Fruit fly (Drosophila melanogaster) whole organism, embryonic: Measurements from ENCODE around the gene JIL-1.

Experiments
- Atf3 ChIP-seq: fragments of 200-800 bp; sonication (Bioruptor generic); optimal IDR thresholded peaks from 3 replicates; lab custom pipeline; 2016; ENCODE audit warnings: missing biosample characterization, missing genetic modification characterization
- CG11456 ChIP-seq: fragments of 200-800 bp; sonication (Bioruptor generic); IDR thresholded peaks from 3 replicates; pipeline ENCODE4 v1.3.6; 2022; ENCODE audit warnings: missing biosample characterization, missing genetic modification characterization
- CG11560 ChIP-seq: fragments of 200-800 bp; sonication (Bioruptor generic); IDR thresholded peaks from 3 replicates; pipeline ENCODE4 v1.3.6; 2022; ENCODE audit warnings: missing biosample characterization, missing genetic modification characterization
- CG12236 ChIP-seq: fragments of 200-800 bp; sonication (Bioruptor generic); optimal IDR thresholded peaks from 2 replicates; lab custom pipeline; 2016; ENCODE audit warnings: missing biosample characterization, missing genetic modification characterization
- CG12299 ChIP-seq: fragments of 200-800 bp; sonication (Bioruptor generic); optimal IDR thresholded peaks from 2 replicates; lab custom pipeline; 2018; ENCODE audit warnings: missing biosample characterization, mild to moderate bottlenecking, missing genetic modification characterization
- CG12744 ChIP-seq: fragments of 200-800 bp; sonication (Bioruptor generic); optimal IDR thresholded peaks from 2 replicates; lab custom pipeline; 2016; ENCODE audit warnings: missing biosample characterization, missing genetic modification characterization
- CG14667 ChIP-seq: fragments of 200-800 bp; sonication (Bioruptor generic); IDR thresholded peaks from 2 replicates; pipeline ENCODE4 v1.3.6; 2022; ENCODE audit warnings: missing biosample characterization, missing genetic modification characterization
- CG1603 ChIP-seq: fragments of 200-800 bp; sonication (Bioruptor generic); optimal IDR thresholded peaks from 2 replicates; lab custom pipeline; 2019; ENCODE audit warnings: missing biosample characterization, mild to moderate bottlenecking, missing genetic modification characterization, moderate library complexity
- CG17359 ChIP-seq: fragments of 200-800 bp; sonication (Bioruptor generic); optimal IDR thresholded peaks from 3 replicates; lab custom pipeline; 2018; ENCODE audit warnings: missing biosample characterization, mild to moderate bottlenecking, missing genetic modification characterization, moderate library complexity
- CG1792 ChIP-seq: fragments of 200-800 bp; sonication (Bioruptor generic); optimal IDR thresholded peaks from 2 replicates; lab custom pipeline; 2016; ENCODE audit warnings: missing biosample characterization, missing genetic modification characterization
- CG32532 ChIP-seq: fragments of 200-800 bp; sonication (Bioruptor generic); IDR thresholded peaks from 2 replicates; pipeline ENCODE4 v1.3.6; 2022; ENCODE audit warnings: missing biosample characterization, missing genetic modification characterization
- CG42726 ChIP-seq: fragments of 200-800 bp; sonication (Bioruptor generic); IDR thresholded peaks from 2 replicates; pipeline ENCODE4 v1.3.6; 2022; ENCODE audit warnings: missing biosample characterization, missing genetic modification characterization; ENCODE audit not compliant: partially characterized antibody
- CG4328 ChIP-seq: fragments of 200-800 bp; sonication (Bioruptor generic); optimal IDR thresholded peaks from 3 replicates; lab custom pipeline; 2017; ENCODE audit warnings: missing biosample characterization, missing genetic modification reagents, missing genetic modification characterization
- CG4707 ChIP-seq: fragments of 200-800 bp; sonication (Bioruptor generic); optimal IDR thresholded peaks from 2 replicates; lab custom pipeline; 2018; ENCODE audit warnings: missing biosample characterization, mild to moderate bottlenecking, missing genetic modification characterization, moderate library complexity
- CG4820 ChIP-seq: fragments of 200-800 bp; sonication (Bioruptor generic); optimal IDR thresholded peaks from 3 replicates; lab custom pipeline; 2016; ENCODE audit warnings: missing biosample characterization, missing genetic modification characterization
- CG4854 ChIP-seq: fragments of 200-800 bp; sonication (Bioruptor generic); optimal IDR thresholded peaks from 2 replicates; lab custom pipeline; 2016; ENCODE audit warnings: missing biosample characterization, missing genetic modification characterization, inconsistent platforms
- CG6175 ChIP-seq: fragments of 200-800 bp; sonication (Bioruptor generic); IDR thresholded peaks from 3 replicates; pipeline ENCODE4 v1.3.6; 2022; ENCODE audit warnings: missing biosample characterization, missing genetic modification characterization
- CG7271 ChIP-seq: fragments of 200-800 bp; sonication (Bioruptor generic); optimal IDR thresholded peaks from 2 replicates; lab custom pipeline; 2018; ENCODE audit warnings: missing biosample characterization, mild to moderate bottlenecking, missing genetic modification characterization, moderate library complexity
- CG8089 ChIP-seq: fragments of 200-800 bp; sonication (Bioruptor generic); optimal IDR thresholded peaks from 3 replicates; lab custom pipeline; 2016; ENCODE audit warnings: missing biosample characterization, missing genetic modification characterization
- CG9215 ChIP-seq: fragments of 200-800 bp; sonication (Bioruptor generic); IDR thresholded peaks from 2 replicates; pipeline ENCODE4 v1.3.6; 2022; ENCODE audit warnings: missing biosample characterization, missing genetic modification characterization
- CG9727 ChIP-seq: fragments of 200-800 bp; sonication (Bioruptor generic); optimal IDR thresholded peaks from 3 replicates; lab custom pipeline; 2017; ENCODE audit warnings: missing biosample characterization, mild to moderate bottlenecking, missing genetic modification characterization
- CG9817 ChIP-seq: fragments of 200-800 bp; sonication (Bioruptor generic); optimal IDR thresholded peaks from 2 replicates; lab custom pipeline; 2018; ENCODE audit warnings: missing biosample characterization, mild to moderate bottlenecking, missing genetic modification characterization, moderate library complexity
- CkIIα-i1 ChIP-seq: fragments of 200-800 bp; sonication (Bioruptor generic); IDR thresholded peaks from 2 replicates; pipeline ENCODE4 v1.3.6; 2022; ENCODE audit warnings: missing biosample characterization, missing genetic modification characterization
- CrebB ChIP-seq: fragments of 200-800 bp; sonication (Bioruptor generic); optimal IDR thresholded peaks from 3 replicates; lab custom pipeline; 2018; ENCODE audit warnings: missing biosample characterization, mild to moderate bottlenecking, missing genetic modification characterization
- Fer2 ChIP-seq: fragments of 200-800 bp; sonication (Bioruptor generic); optimal IDR thresholded peaks from 2 replicates; lab custom pipeline; 2018; ENCODE audit warnings: missing biosample characterization, mild to moderate bottlenecking, missing genetic modification characterization, moderate library complexity
- HLH54F ChIP-seq: fragments of 200-800 bp; sonication (Bioruptor generic); optimal IDR thresholded peaks from 3 replicates; lab custom pipeline; 2016; ENCODE audit warnings: missing biosample characterization, missing genetic modification characterization
- Hey ChIP-seq: fragments of 200-800 bp; sonication (Bioruptor generic); optimal IDR thresholded peaks from 3 replicates; lab custom pipeline; 2018; ENCODE audit warnings: missing biosample characterization, mild to moderate bottlenecking, missing genetic modification characterization
- HmgD ChIP-seq: fragments of 200-800 bp; sonication (Bioruptor generic); optimal IDR thresholded peaks from 3 replicates; lab custom pipeline; 2016; ENCODE audit warnings: missing biosample characterization, missing genetic modification characterization
- Hr3 ChIP-seq: fragments of 200-800 bp; sonication (Bioruptor generic); optimal IDR thresholded peaks from 3 replicates; lab custom pipeline; 2016; ENCODE audit warnings: missing biosample characterization, missing genetic modification characterization
- Meics ChIP-seq: fragments of 200-800 bp; sonication (Bioruptor generic); optimal IDR thresholded peaks from 2 replicates; lab custom pipeline; 2017; ENCODE audit warnings: missing biosample characterization, mild to moderate bottlenecking, missing genetic modification characterization
- Myb ChIP-seq: fragments of 200-800 bp; sonication (Bioruptor generic); optimal IDR thresholded peaks from 2 replicates; lab custom pipeline; 2016; ENCODE audit warnings: missing biosample characterization, missing genetic modification characterization
- Poxn ChIP-seq: fragments of 200-800 bp; sonication (Bioruptor generic); IDR thresholded peaks from 2 replicates; pipeline ENCODE4 v1.3.6; 2022; ENCODE audit warnings: missing biosample characterization, missing genetic modification characterization
- al ChIP-seq: fragments of 200-800 bp; sonication (Bioruptor generic); IDR thresholded peaks from 2 replicates; pipeline ENCODE4 v1.3.6; 2022; ENCODE audit warnings: missing biosample characterization, missing genetic modification characterization
- aop ChIP-seq: fragments of 200-800 bp; sonication (Bioruptor generic); IDR thresholded peaks from 2 replicates; pipeline ENCODE4 v1.3.6; 2022; ENCODE audit warnings: missing biosample characterization, missing genetic modification characterization
- ara ChIP-seq: fragments of 200-800 bp; sonication (Bioruptor generic); IDR thresholded peaks from 2 replicates; pipeline ENCODE4 v1.3.6; 2022; ENCODE audit warnings: missing biosample characterization, missing genetic modification characterization
- bbx ChIP-seq: fragments of 200-800 bp; sonication (Bioruptor generic); IDR thresholded peaks from 2 replicates; pipeline ENCODE4 v1.3.6; 2022; ENCODE audit warnings: missing biosample characterization, missing genetic modification characterization; ENCODE audit not compliant: partially characterized antibody
- bowl ChIP-seq: fragments of 200-800 bp; sonication (Bioruptor generic); IDR thresholded peaks from 2 replicates; pipeline ENCODE4 v1.3.6; 2022; ENCODE audit warnings: missing biosample characterization, missing genetic modification characterization
- bsh ChIP-seq, 2 experiments: fragments of 200-800 bp; sonication (Bioruptor generic); optimal IDR thresholded peaks; 2 replicates each; lab custom pipeline; 2017 to 2018; ENCODE audit warnings: mild to moderate bottlenecking in 2 of 2, missing biosample characterization in 2 of 2, missing genetic modification characterization in 2 of 2, moderate library complexity in 1 of 2
- chn ChIP-seq: fragments of 200-800 bp; sonication (Bioruptor generic); optimal IDR thresholded peaks from 2 replicates; lab custom pipeline; 2016; ENCODE audit warnings: missing biosample characterization, missing genetic modification characterization
- croc ChIP-seq: fragments of 200-800 bp; sonication (Bioruptor generic); conservative IDR thresholded peaks from 3 replicates; pipeline ENCODE4 v1.3.6; 2022; ENCODE audit warnings: missing biosample characterization, missing genetic modification characterization
- crp ChIP-seq, 2 experiments: fragments of 200-800 bp; sonication (Bioruptor generic); optimal IDR thresholded peaks; 2 replicates in 1 of 2; 3 replicates in 1 of 2; lab custom pipeline; 2017; ENCODE audit warnings: missing biosample characterization in 2 of 2, missing genetic modification characterization in 2 of 2, mild to moderate bottlenecking in 1 of 2, moderate library complexity in 1 of 2
- dmrt11E ChIP-seq: fragments of 200-800 bp; sonication (Bioruptor generic); optimal IDR thresholded peaks from 3 replicates; lab custom pipeline; 2018; ENCODE audit warnings: missing biosample characterization, mild to moderate bottlenecking, missing genetic modification characterization, moderate library complexity
- dysf ChIP-seq: fragments of 200-800 bp; sonication (Bioruptor generic); IDR thresholded peaks from 3 replicates; pipeline ENCODE4 v1.3.6; 2022; ENCODE audit warnings: missing biosample characterization, missing genetic modification characterization
- gem ChIP-seq: fragments of 200-800 bp; sonication (Bioruptor generic); optimal IDR thresholded peaks from 2 replicates; lab custom pipeline; 2019; ENCODE audit warnings: missing biosample characterization, mild to moderate bottlenecking, missing genetic modification characterization, moderate library complexity
- her ChIP-seq: fragments of 200-800 bp; sonication (Bioruptor generic); optimal IDR thresholded peaks from 2 replicates; lab custom pipeline; 2016; ENCODE audit warnings: missing biosample characterization, missing genetic modification characterization
- kay ChIP-seq: fragments of 200-800 bp; sonication (Bioruptor generic); optimal IDR thresholded peaks from 2 replicates; lab custom pipeline; 2016; ENCODE audit warnings: missing biosample characterization, missing genetic modification characterization
- klu ChIP-seq: fragments of 200-800 bp; sonication (Bioruptor generic); IDR thresholded peaks from 2 replicates; pipeline ENCODE4 v1.3.6; 2022; ENCODE audit warnings: missing biosample characterization, missing genetic modification characterization
- maf-S ChIP-seq: fragments of 200-800 bp; sonication (Bioruptor generic); optimal IDR thresholded peaks from 2 replicates; lab custom pipeline; 2016; ENCODE audit warnings: missing biosample characterization, missing genetic modification characterization
- repo ChIP-seq: fragments of 200-800 bp; sonication (Bioruptor generic); optimal IDR thresholded peaks from 2 replicates; lab custom pipeline; 2016; ENCODE audit warnings: missing biosample characterization, missing genetic modification characterization
- schlank ChIP-seq: fragments of 200-800 bp; sonication (Bioruptor generic); optimal IDR thresholded peaks from 2 replicates; lab custom pipeline; 2018; ENCODE audit warnings: missing biosample characterization, mild to moderate bottlenecking, missing genetic modification characterization
- so ChIP-seq: fragments of 200-800 bp; sonication (Bioruptor generic); IDR thresholded peaks from 3 replicates; pipeline ENCODE4 v1.3.6; 2022; ENCODE audit warnings: missing biosample characterization, missing genetic modification characterization
- tap ChIP-seq: fragments of 200-800 bp; optimal IDR thresholded peaks from 3 replicates; lab custom pipeline; 2019; ENCODE audit warnings: missing biosample characterization, mild to moderate bottlenecking, missing genetic modification characterization, moderate library complexity

The JIL-1 gene

dm6 chr3L:11123088-11123487 is 30.1 kb upstream of the JIL-1 start, which contains the start of the genes Ufd1 and NaPi-III (continued):
- no peak for TF ChIP-seq croc (GFP tag; lab: Robert Waterston, UW)
- TF ChIP-seq CG42726, result peak; percentile 90
- no peak for TF ChIP-seq tap (tag; lab: Kevin White, UChicago)
- TF ChIP-seq gem (tag; lab: Kevin White, UChicago), result peak; percentile 6
- TF ChIP-seq HLH54F (GFP tag; lab: Kevin White, UChicago), result peak; percentile 43
- no peak for TF ChIP-seq bowl (GFP tag; lab: Robert Waterston, UW)
- no peak for TF ChIP-seq Hr3 (GFP tag; lab: Kevin White, UChicago)
- TF ChIP-seq CG1792, result no peak
- peak; percentile 38; the same call in 1 of the 3 replicates for TF ChIP-seq dysf
- no peak for TF ChIP-seq CG14667 (GFP tag; lab: Robert Waterston, UW)
- TF ChIP-seq Atf3 (GFP tag; lab: Kevin White, UChicago), result peak; percentile 5
- TF ChIP-seq kay, result peak; percentile 15
- TF ChIP-seq CG8089, result peak; percentile 50
- no peak for TF ChIP-seq Poxn (GFP tag; lab: Robert Waterston, UW)
- TF ChIP-seq CG9817 (tag; lab: Kevin White, UChicago), result peak; percentile 15
- TF ChIP-seq dmrt11E, result peak; percentile 20
- TF ChIP-seq CG12236 (GFP tag; lab: Kevin White, UChicago), result no peak
- TF ChIP-seq CG32532 (GFP tag; lab: Robert Waterston, UW), result peak; percentile 75
- TF ChIP-seq repo (GFP tag; lab: Kevin White, UChicago), result no peak
- TF ChIP-seq bbx (GFP tag; lab: Robert Waterston, UW), result peak; percentile 91
- no peak for TF ChIP-seq CG4854
- TF ChIP-seq CG4707 (GFP tag; lab: Kevin White, UChicago), result no peak
- peak; percentile 100 for TF ChIP-seq CG6175
- TF ChIP-seq maf-S, result peak; percentile 35
- peak; percentile 81 for TF ChIP-seq Myb (GFP tag; lab: Kevin White, UChicago)
- TF ChIP-seq CG4820 (GFP tag; lab: Kevin White, UChicago), result no peak
- TF ChIP-seq CG12744 (GFP tag; lab: Kevin White, UChicago), result no peak
- TF ChIP-seq CG7271 (tag; lab: Kevin White, UChicago), result no peak
- TF ChIP-seq Hey (tag; lab: Kevin White, UChicago), result no peak
- no peak for TF ChIP-seq Fer2 (tag; lab: Kevin White, UChicago)
- TF ChIP-seq her, result peak; percentile 54
- TF ChIP-seq CG9215 (GFP tag; lab: Robert Waterston, UW), result no peak; the same call in 1 of the 2 replicates
- TF ChIP-seq CG9727 (GFP tag; lab: Kevin White, UChicago), result no peak
- no peak for TF ChIP-seq Meics (GFP tag; lab: Kevin White, UChicago)
- no peak for TF ChIP-seq bsh (GFP tag; optimal IDR thresholded peaks at IDR 0.05; lab: Kevin White, UChicago)
- TF ChIP-seq CrebB (tag; lab: Kevin White, UChicago), result peak; percentile 14
- TF ChIP-seq CG4328 (GFP tag; lab: Kevin White, UChicago), result no peak
- TF ChIP-seq ara, result no peak
- peak; percentile 40 for TF ChIP-seq chn (GFP tag; lab: Kevin White, UChicago)
- peak in 1 of 2 experiments; percentile 69 for TF ChIP-seq crp (GFP tag; optimal IDR thresholded peaks at IDR 0.05; lab: Kevin White, UChicago)
- no peak for TF ChIP-seq CkIIα-i1
- 0 out of 2 replicates have a peak, but pooled peaks have one; percentile 19 for TF ChIP-seq al (GFP tag; lab: Robert Waterston, UW)
- TF ChIP-seq schlank, result no peak
- TF ChIP-seq CG17359 (tag; lab: Kevin White, UChicago), result peak; percentile 57
- 0 out of 3 replicates have a peak, but pooled peaks have one; percentile 52 for TF ChIP-seq so (GFP tag; lab: Robert Waterston, UW)
- TF ChIP-seq CG1603 (tag; lab: Kevin White, UChicago), result peak; percentile 94
- peak; percentile 94 for TF ChIP-seq HmgD (GFP tag; lab: Kevin White, UChicago)
- TF ChIP-seq aop (GFP tag; lab: Robert Waterston, UW), result no peak
- TF ChIP-seq CG11560 (tag; lab: Robert Waterston, UW), result peak; percentile 78
- no peak for TF ChIP-seq klu
- TF ChIP-seq CG12299 (tag; lab: Kevin White, UChicago), result no peak
- peak; percentile 75; the same call in 2 of the 3 replicates for TF ChIP-seq CG11456 (GFP tag; lab: Robert Waterston, UW)
